Worm (Caenorhabditis elegans): ENCODE data around the gene C55C3.4.

- TF ChIP-seq cog-1 (tag; optimal IDR thresholded peaks at IDR 0.05), result peak; percentile 26
- no peak for TF ChIP-seq flt-1 (GFP tag; IDR thresholded peaks at IDR 0.05)
- no peak for TF ChIP-seq ztf-29 (GFP tag; IDR thresholded peaks at IDR 0.05)
- no peak for TF ChIP-seq T22C8.4 (GFP tag; IDR thresholded peaks at IDR 0.05)
- no peak for TF ChIP-seq klf-2 (GFP tag; conservative IDR thresholded peaks at IDR 0.05)
Observed at ce11 chrIV:5657126-5657666, 20.7 kb downstream of the C55C3.4 start.
